Worm (Caenorhabditis elegans) whole organism, young adult: ENCODE data around the gene C47E8.4.

Source experiments
- B0336.3 ChIP-seq: fragments of 200-800 bp; sonication (Bioruptor generic); IDR thresholded peaks from 2 replicates; pipeline ENCODE4 v1.3.6; 2022; ENCODE audit warnings: missing genetic modification characterization, missing compliant biosample characterization
- C06A6.2 ChIP-seq: fragments of 200-800 bp; sonication (Bioruptor generic); conservative IDR thresholded peaks from 2 replicates; pipeline ENCODE4 v1.3.6; 2022; ENCODE audit warnings: missing genetic modification characterization, missing compliant biosample characterization
- F22D6.2 ChIP-seq: sonication (generic microtip); optimal IDR thresholded peaks from 2 replicates; lab custom pipeline; 2016; ENCODE audit warnings: mild to moderate bottlenecking, missing genetic modification characterization, missing compliant biosample characterization
- F52B5.7 ChIP-seq: sonication (generic microtip); optimal IDR thresholded peaks from 2 replicates; lab custom pipeline; 2016; ENCODE audit warnings: mild to moderate bottlenecking, missing genetic modification characterization, missing compliant biosample characterization
- F57C9.4 ChIP-seq: sonication (generic microtip); optimal IDR thresholded peaks from 2 replicates; lab custom pipeline; 2017; ENCODE audit warnings: mild to moderate bottlenecking, missing genetic modification characterization, missing compliant biosample characterization
- T07F8.4 ChIP-seq: sonication (generic microtip); optimal IDR thresholded peaks from 2 replicates; lab custom pipeline; 2016; ENCODE audit warnings: mild to moderate bottlenecking, missing genetic modification characterization, moderate library complexity, missing compliant biosample characterization
- Y56A3A.18 ChIP-seq: fragments of 200-800 bp; sonication (Bioruptor generic); IDR thresholded peaks from 2 replicates; pipeline ENCODE4 v1.3.6; 2022; ENCODE audit warnings: missing genetic modification reagents, missing genetic modification characterization, missing compliant biosample characterization
- Y67H2A.10 ChIP-seq: fragments of 200-800 bp; sonication (Bioruptor generic); conservative IDR thresholded peaks from 2 replicates; pipeline ENCODE4 v1.3.6; 2022; ENCODE audit warnings: missing genetic modification reagents, missing genetic modification characterization, missing compliant biosample characterization
- Y95B8A.8 ChIP-seq: fragments of 200-800 bp; sonication (Bioruptor generic); IDR thresholded peaks from 2 replicates; pipeline ENCODE4 v1.3.6; 2022; ENCODE audit warnings: missing genetic modification reagents, missing genetic modification characterization, missing compliant biosample characterization
- akir-1 ChIP-seq: fragments of 200-800 bp; sonication (Bioruptor generic); optimal IDR thresholded peaks from 2 replicates; lab custom pipeline; 2018; ENCODE audit warnings: mild to moderate bottlenecking, missing genetic modification characterization, moderate library complexity, missing compliant biosample characterization
- aptf-2 ChIP-seq: fragments of 200-800 bp; sonication (Bioruptor generic); conservative IDR thresholded peaks from 2 replicates; pipeline ENCODE4 v1.3.6; 2022; ENCODE audit warnings: missing genetic modification reagents, missing genetic modification characterization, missing compliant biosample characterization
- atf-7 ChIP-seq: sonication (generic microtip); optimal IDR thresholded peaks from 2 replicates; lab custom pipeline; 2017; ENCODE audit warnings: mild to moderate bottlenecking, missing genetic modification characterization, missing compliant biosample characterization
- athp-1 ChIP-seq: sonication (generic microtip); optimal IDR thresholded peaks from 2 replicates; lab custom pipeline; 2017; ENCODE audit warnings: mild to moderate bottlenecking, missing genetic modification characterization, missing compliant biosample characterization
- bed-1 ChIP-seq: fragments of 200-800 bp; sonication (Bioruptor generic); IDR thresholded peaks from 2 replicates; pipeline ENCODE4 v1.3.6; 2022; ENCODE audit warnings: missing genetic modification reagents, missing genetic modification characterization, missing compliant biosample characterization
- ceh-100 ChIP-seq: fragments of 200-800 bp; sonication (Bioruptor generic); IDR thresholded peaks from 2 replicates; pipeline ENCODE4 v1.3.6; 2022; ENCODE audit warnings: missing genetic modification reagents, missing genetic modification characterization, missing compliant biosample characterization
- ceh-91 ChIP-seq: fragments of 200-800 bp; sonication (Bioruptor generic); IDR thresholded peaks from 2 replicates; pipeline ENCODE4 v1.3.6; 2022; ENCODE audit warnings: missing genetic modification reagents, missing genetic modification characterization, missing compliant biosample characterization
- chd-7 ChIP-seq: sonication (generic microtip); optimal IDR thresholded peaks from 2 replicates; lab custom pipeline; 2016; ENCODE audit warnings: mild to moderate bottlenecking, missing genetic modification characterization, moderate library complexity, missing compliant biosample characterization
- die-1 ChIP-seq: sonication (generic microtip); optimal IDR thresholded peaks from 2 replicates; lab custom pipeline; 2016; ENCODE audit warnings: missing genotype, mild to moderate bottlenecking, missing genetic modification characterization, missing compliant biosample characterization
- dox-1 ChIP-seq: fragments of 200-800 bp; sonication (Bioruptor generic); IDR thresholded peaks from 2 replicates; pipeline ENCODE4 v1.3.6; 2022; ENCODE audit warnings: missing genetic modification reagents, missing genetic modification characterization, missing compliant biosample characterization
- dpff-1 ChIP-seq: sonication (generic microtip); optimal IDR thresholded peaks from 2 replicates; lab custom pipeline; 2017; ENCODE audit warnings: mild to moderate bottlenecking, missing genetic modification characterization, missing compliant biosample characterization
- efl-1 ChIP-seq: fragments of 150-350 bp; optimal IDR thresholded peaks from 2 replicates; lab custom pipeline; 2014; ENCODE audit warnings: missing biosample characterization, missing genetic modification reagents, missing genetic modification characterization
- fkh-3 ChIP-seq: sonication (generic microtip); optimal IDR thresholded peaks from 2 replicates; lab custom pipeline; 2016; ENCODE audit warnings: mild to moderate bottlenecking, missing genetic modification characterization, missing compliant biosample characterization
- him-1 ChIP-seq: sonication (generic microtip); optimal IDR thresholded peaks from 2 replicates; lab custom pipeline; 2016; ENCODE audit warnings: missing genotype, missing genetic modification reagents, missing genetic modification characterization, missing compliant biosample characterization
- hlh-26 ChIP-seq: fragments of 200-800 bp; sonication (Bioruptor generic); conservative IDR thresholded peaks from 2 replicates; pipeline ENCODE4 v1.3.6; 2022; ENCODE audit warnings: missing genetic modification reagents, missing genetic modification characterization, missing compliant biosample characterization
- hmg-1.2 ChIP-seq: fragments of 200-800 bp; sonication (Bioruptor generic); IDR thresholded peaks from 2 replicates; pipeline ENCODE4 v1.3.6; 2022; ENCODE audit warnings: missing genetic modification reagents, missing genetic modification characterization, missing compliant biosample characterization
- lag-1 ChIP-seq: fragments of 200-800 bp; sonication (Bioruptor generic); IDR thresholded peaks from 2 replicates; pipeline ENCODE4 v1.3.6; 2022; ENCODE audit warnings: missing genetic modification reagents, missing genetic modification characterization, missing compliant biosample characterization
- lin-40 ChIP-seq: sonication (generic microtip); optimal IDR thresholded peaks from 2 replicates; lab custom pipeline; 2016; ENCODE audit warnings: missing genetic modification characterization, mild to moderate bottlenecking, missing compliant biosample characterization, missing genotype, missing genetic modification reagents
- lir-1 ChIP-seq: fragments of 200-800 bp; sonication (Bioruptor generic); conservative IDR thresholded peaks from 2 replicates; pipeline ENCODE4 v1.3.6; 2022; ENCODE audit warnings: missing genetic modification reagents, missing genetic modification characterization, missing compliant biosample characterization
- lsy-27 ChIP-seq: sonication (generic microtip); optimal IDR thresholded peaks from 2 replicates; lab custom pipeline; 2017; ENCODE audit warnings: missing genetic modification characterization, mild to moderate bottlenecking, missing compliant biosample characterization, antibody characterized with exemption, missing genotype, borderline replicate concordance; ENCODE audit not compliant: insufficient read depth
- madf-10 ChIP-seq: sonication (generic microtip); optimal IDR thresholded peaks from 2 replicates; lab custom pipeline; 2016; ENCODE audit warnings: mild to moderate bottlenecking, missing genetic modification characterization, missing compliant biosample characterization
- mel-28 ChIP-seq: sonication (generic microtip); optimal IDR thresholded peaks from 2 replicates; lab custom pipeline; 2016; ENCODE audit warnings: borderline replicate concordance, mild to moderate bottlenecking, missing genetic modification characterization, missing compliant biosample characterization
- nfyb-1 ChIP-seq: fragments of 200-800 bp; sonication (Bioruptor generic); IDR thresholded peaks from 2 replicates; pipeline ENCODE4 v1.3.6; 2022; ENCODE audit warnings: missing genetic modification reagents, missing genetic modification characterization, missing compliant biosample characterization
- nhr-120 ChIP-seq: fragments of 200-800 bp; sonication (Bioruptor generic); IDR thresholded peaks from 2 replicates; pipeline ENCODE4 v1.3.6; 2022; ENCODE audit warnings: missing genetic modification characterization, missing compliant biosample characterization
- nhr-27 ChIP-seq: fragments of 200-800 bp; sonication (Bioruptor generic); optimal IDR thresholded peaks from 2 replicates; lab custom pipeline; 2018; ENCODE audit warnings: mild to moderate bottlenecking, missing genetic modification characterization, moderate library complexity, missing compliant biosample characterization
- rpc-1 ChIP-seq, 2 experiments: fragments of 150-350 bp in 1 of 2; sonication (generic microtip) in 1 of 2; optimal IDR thresholded peaks; 2 replicates each; lab custom pipeline; 2014 to 2018; ENCODE audit warnings: missing biosample characterization in 1 of 2, missing genetic modification characterization in 1 of 2, missing genetic modification reagents in 1 of 2, missing genotype in 1 of 2
- snpc-1.1 ChIP-seq: sonication (generic microtip); optimal IDR thresholded peaks from 2 replicates; lab custom pipeline; 2017; ENCODE audit warnings: missing genetic modification characterization, mild to moderate bottlenecking, missing compliant biosample characterization, antibody characterized with exemption, moderate library complexity, missing genotype, missing genetic modification reagents; ENCODE audit not compliant: insufficient read depth
- snpc-4 ChIP-seq, 5 experiments: fragments of 150-350 bp in 1 of 5; sonication (generic microtip) in 4 of 5; optimal IDR thresholded peaks; 2 replicates each; lab custom pipeline; 2014 to 2018; ENCODE audit warnings: missing genetic modification characterization in 5 of 5, missing biosample characterization in 3 of 5, antibody characterized with exemption in 2 of 5, mild to moderate bottlenecking in 2 of 5, missing compliant biosample characterization in 2 of 5, missing genotype in 2 of 5, moderate library complexity in 2 of 5, missing genetic modification reagents in 1 of 5
- somi-1 ChIP-seq: fragments of 200-800 bp; sonication (Bioruptor generic); optimal IDR thresholded peaks from 2 replicates; lab custom pipeline; 2018; ENCODE audit warnings: mild to moderate bottlenecking, missing genetic modification characterization, missing compliant biosample characterization
- sptf-2 ChIP-seq: fragments of 200-800 bp; sonication (Bioruptor generic); optimal IDR thresholded peaks from 2 replicates; lab custom pipeline; 2018; ENCODE audit warnings: mild to moderate bottlenecking, missing genetic modification characterization, missing compliant biosample characterization
- tbx-9 ChIP-seq: sonication (generic microtip); optimal IDR thresholded peaks from 2 replicates; lab custom pipeline; 2016; ENCODE audit warnings: borderline replicate concordance, missing genetic modification characterization, inconsistent platforms, missing compliant biosample characterization
- xnd-1 ChIP-seq: sonication (generic microtip); optimal IDR thresholded peaks from 2 replicates; lab custom pipeline; 2016; ENCODE audit warnings: missing genotype, missing genetic modification reagents, missing genetic modification characterization, missing compliant biosample characterization
- zfh-2 ChIP-seq: fragments of 200-800 bp; sonication (Bioruptor generic); conservative IDR thresholded peaks from 2 replicates; pipeline ENCODE4 v1.3.6; 2022; ENCODE audit warnings: missing genetic modification reagents, missing genetic modification characterization, missing compliant biosample characterization
- ztf-18 ChIP-seq: sonication (generic microtip); optimal IDR thresholded peaks from 2 replicates; lab custom pipeline; 2016; ENCODE audit warnings: missing genotype, mild to moderate bottlenecking, missing genetic modification characterization, missing compliant biosample characterization
- ztf-22 ChIP-seq: fragments of 200-800 bp; sonication (Bioruptor generic); optimal IDR thresholded peaks from 2 replicates; lab custom pipeline; 2018; ENCODE audit warnings: mild to moderate bottlenecking, missing genetic modification characterization, moderate library complexity, missing compliant biosample characterization
- ztf-28 ChIP-seq: fragments of 200-800 bp; sonication (Bioruptor generic); IDR thresholded peaks from 2 replicates; pipeline ENCODE4 v1.3.6; 2022; ENCODE audit warnings: missing genetic modification reagents, missing genetic modification characterization, missing compliant biosample characterization
- ztf-6 ChIP-seq: fragments of 200-800 bp; sonication (Bioruptor generic); IDR thresholded peaks from 2 replicates; pipeline ENCODE4 v1.3.6; 2022; ENCODE audit warnings: missing genetic modification reagents, missing genetic modification characterization, missing compliant biosample characterization

Gene C47E8.4

DNA sequence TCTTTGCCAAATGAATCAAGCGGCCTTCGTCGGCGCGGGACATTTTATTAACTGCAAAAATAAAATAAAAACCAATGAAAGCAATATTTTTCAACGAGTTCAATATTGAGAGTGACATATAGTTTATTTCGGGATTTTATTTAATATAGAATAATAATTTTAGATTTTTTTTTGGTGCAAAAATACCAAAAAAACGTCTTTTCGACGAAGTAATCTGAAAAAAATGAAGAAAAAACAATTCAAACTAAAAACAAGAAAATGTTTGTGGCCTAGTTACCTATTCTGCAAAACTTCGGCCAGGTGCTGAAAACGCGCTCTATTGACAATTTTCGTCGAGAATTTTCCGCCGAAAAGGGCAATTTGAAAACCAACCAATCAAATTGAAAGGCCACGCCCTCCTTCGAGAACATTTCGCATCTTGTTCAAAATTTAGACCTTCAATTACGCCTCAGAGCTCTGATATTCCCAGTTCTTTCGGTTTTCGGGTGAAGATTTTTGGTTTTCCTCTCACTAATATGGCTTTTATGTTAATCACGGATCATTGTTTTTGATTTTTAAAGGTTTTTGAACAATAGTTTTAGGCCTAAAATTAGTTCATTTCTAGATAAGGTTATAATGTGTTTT lies at the start of gene C47E8.4 (continued):
- TF ChIP-seq lir-1 (peak; percentile 95), ztf-6 (peak; percentile 68; the same call in 1 of the 2 replicates), nhr-27 (tag; lab: Kevin White, UChicago) (peak; percentile 92), nhr-120 (0 out of 2 replicates have a peak, but pooled peaks have one; percentile 79), akir-1 (GFP tag; lab: Kevin White, UChicago) (peak; percentile 84), bed-1 (0 out of 2 replicates have a peak, but pooled peaks have one; percentile 43), him-1 (tag; lab: Kevin White, UChicago) (peak; percentile 81), fkh-3 (tag; lab: Kevin White, UChicago) (no peak), hmg-1.2 (GFP tag; lab: Robert Waterston, UW) (peak; percentile 72), somi-1 (GFP tag; lab: Kevin White, UChicago) (peak; percentile 90), madf-10 (tag; lab: Kevin White, UChicago) (peak; percentile 93), aptf-2 (GFP tag; lab: Robert Waterston, UW) (peak; percentile 68), T07F8.4 (tag; lab: Kevin White, UChicago) (peak; percentile 44), Y56A3A.18 (GFP tag; lab: Robert Waterston, UW) (peak; percentile 62; the same call in 1 of the 2 replicates), Y67H2A.10 (GFP tag; lab: Robert Waterston, UW) (peak; percentile 93), sptf-2 (GFP tag; lab: Kevin White, UChicago) (no peak), lag-1 (GFP tag; lab: Robert Waterston, UW) (no peak), rpc-1 (optimal IDR thresholded peaks at IDR 0.05; lab: Kevin White, UChicago) (peak; percentile 56), rpc-1 (tag; optimal IDR thresholded peaks at IDR 0.05; lab: Kevin White, UChicago) (peak; percentile 0), hlh-26 (GFP tag; lab: Robert Waterston, UW) (no peak), lin-40 (peak; percentile 98), lsy-27 (tag; lab: Kevin White, UChicago) (no peak), F52B5.7 (tag; lab: Kevin White, UChicago) (peak; percentile 88), F22D6.2 (tag; lab: Kevin White, UChicago) (peak; percentile 88), ztf-18 (tag; lab: Kevin White, UChicago) (peak; percentile 65), C06A6.2 (GFP tag; lab: Robert Waterston, UW) (peak; percentile 94), efl-1 (peak; percentile 66), ztf-22 (GFP tag; lab: Kevin White, UChicago) (peak; percentile 85), tbx-9 (tag; lab: Kevin White, UChicago) (no peak), nfyb-1 (peak; percentile 100), mel-28 (tag; lab: Kevin White, UChicago) (peak; percentile 65), snpc-1.1 (tag; lab: Kevin White, UChicago) (peak; percentile 32), athp-1 (tag; lab: Kevin White, UChicago) (peak; percentile 96), snpc-4 (GFP tag; optimal IDR thresholded peaks at IDR 0.05; lab: Kevin White, UChicago) (peak; percentile 71), snpc-4 (tag; optimal IDR thresholded peaks at IDR 0.05; lab: Kevin White, UChicago) (peak; percentile 69 to 92 (median 85)), Y95B8A.8 (GFP tag; lab: Robert Waterston, UW) (peak; percentile 80; the same call in 1 of the 2 replicates), xnd-1 (tag; lab: Kevin White, UChicago) (peak; percentile 75), F57C9.4 (tag; lab: Kevin White, UChicago) (peak; percentile 57), ceh-100 (peak; percentile 86), zfh-2 (no peak), chd-7 (tag; lab: Kevin White, UChicago) (peak; percentile 94), dpff-1 (tag; lab: Kevin White, UChicago) (peak; percentile 46), atf-7 (tag; lab: Kevin White, UChicago) (peak; percentile 94), ceh-91 (peak; percentile 93), dox-1 (peak; percentile 95), B0336.3 (peak; percentile 90), ztf-28 (GFP tag; lab: Robert Waterston, UW) (peak; percentile 94), die-1 (tag; lab: Kevin White, UChicago) (no peak)
